Fruit fly (Drosophila melanogaster): ENCODE results near the gene cdm.

cdm gene

dm6 chr3R:18168929-18169350 is 14.3 kb downstream of the cdm start (continued):
- TF ChIP-seq phol (tag; optimal IDR thresholded peaks at IDR 0.05): no peak
- TF ChIP-seq sim (GFP tag; IDR thresholded peaks at IDR 0.05): no peak
- no peak for TF ChIP-seq Ptx1 (GFP tag; IDR thresholded peaks at IDR 0.05)
- TF ChIP-seq psq (GFP tag; optimal IDR thresholded peaks at IDR 0.05): no peak
- TF ChIP-seq CG2712 (tag; optimal IDR thresholded peaks at IDR 0.05): no peak
- no peak for TF ChIP-seq CG7372 (GFP tag; IDR thresholded peaks at IDR 0.05)
- TF ChIP-seq CG5953 (GFP tag; IDR thresholded peaks at IDR 0.05): 0 out of 2 replicates have a peak, but pooled peaks have one; percentile 5
- TF ChIP-seq vnd (GFP tag; IDR thresholded peaks at IDR 0.05; ENCODE audit: partially characterized antibody): no peak
- no peak for TF ChIP-seq CG13123 (GFP tag; optimal IDR thresholded peaks at IDR 0.05)
- TF ChIP-seq HmgZ (tag; optimal IDR thresholded peaks at IDR 0.05): no peak
- no peak for TF ChIP-seq CG18764 (GFP tag; optimal IDR thresholded peaks at IDR 0.05)
- no peak for TF ChIP-seq Sin3A (optimal IDR thresholded peaks at IDR 0.05)
- peak; percentile 10 to 87 for TF ChIP-seq Pdp1 (GFP tag; optimal IDR thresholded peaks at IDR 0.05)
- no peak for TF ChIP-seq Abd-B (GFP tag; optimal IDR thresholded peaks at IDR 0.05)
- no peak for TF ChIP-seq CG9876 (GFP tag; optimal IDR thresholded peaks at IDR 0.05)
- TF ChIP-seq CG2129 (GFP tag; IDR thresholded peaks at IDR 0.05; ENCODE audit: partially characterized antibody): no peak
- no peak for TF ChIP-seq CG2202 (tag; optimal IDR thresholded peaks at IDR 0.05)
- TF ChIP-seq Side (GFP tag; optimal IDR thresholded peaks at IDR 0.05): peak; percentile 7
- no peak for TF ChIP-seq p53 (GFP tag; optimal IDR thresholded peaks at IDR 0.05)
- no peak for TF ChIP-seq Poxn (GFP tag; IDR thresholded peaks at IDR 0.05)
- no peak for TF ChIP-seq Dp (GFP tag; optimal IDR thresholded peaks at IDR 0.05)
- TF ChIP-seq mirr (GFP tag; optimal IDR thresholded peaks at IDR 0.05): no peak
- TF ChIP-seq sisA (GFP tag; IDR thresholded peaks at IDR 0.05): no peak
- peak; percentile 10 for TF ChIP-seq Hsf (GFP tag; optimal IDR thresholded peaks at IDR 0.05)
- no peak for TF ChIP-seq gce (GFP tag; IDR thresholded peaks at IDR 0.05)
- no peak for TF ChIP-seq CG15269 (tag; optimal IDR thresholded peaks at IDR 0.05)
- 0 out of 2 replicates have a peak, but pooled peaks have one; percentile 30 for TF ChIP-seq Drgx (GFP tag; IDR thresholded peaks at IDR 0.05)
- TF ChIP-seq Ada2b (GFP tag; IDR thresholded peaks at IDR 0.05): no peak
- TF ChIP-seq hth (optimal IDR thresholded peaks at IDR 0.05): no peak
- peak in 1 of 2 experiments; percentile 2 for TF ChIP-seq chif (GFP tag; optimal IDR thresholded peaks at IDR 0.05)
- peak; percentile 61 for TF ChIP-seq Elba2 (GFP tag; optimal IDR thresholded peaks at IDR 0.05)
- TF ChIP-seq CG12104 (GFP tag; optimal IDR thresholded peaks at IDR 0.05): no peak
- TF ChIP-seq pnt (GFP tag; optimal IDR thresholded peaks at IDR 0.05): no peak
- TF ChIP-seq dmrt11E (tag; optimal IDR thresholded peaks at IDR 0.05): no peak
- TF ChIP-seq Ssrp (tag; optimal IDR thresholded peaks at IDR 0.05): no peak
- no peak for TF ChIP-seq H15 (GFP tag; IDR thresholded peaks at IDR 0.05)
- no peak for TF ChIP-seq CG8359 (GFP tag; optimal IDR thresholded peaks at IDR 0.05; ENCODE audit: borderline replicate concordance)
- no peak for TF ChIP-seq gfzf (GFP tag; optimal IDR thresholded peaks at IDR 0.05)
- no peak for TF ChIP-seq Scr (GFP tag; IDR thresholded peaks at IDR 0.05; ENCODE audit: partially characterized antibody)
- no peak for TF ChIP-seq CG6854 (GFP tag; optimal IDR thresholded peaks at IDR 0.05)
- TF ChIP-seq Nf-YB (GFP tag; optimal IDR thresholded peaks at IDR 0.05): no peak
- no peak for TF ChIP-seq CG4617 (GFP tag; optimal IDR thresholded peaks at IDR 0.05; ENCODE audit: borderline replicate concordance)
- TF ChIP-seq Opbp (GFP tag; IDR thresholded peaks at IDR 0.05; ENCODE audit: partially characterized antibody): no peak
- TF ChIP-seq ham (GFP tag; IDR thresholded peaks at IDR 0.05): no peak
- no peak for TF ChIP-seq Hmx (GFP tag; optimal IDR thresholded peaks at IDR 0.05)
- no peak for TF ChIP-seq CG11723 (GFP tag; optimal IDR thresholded peaks at IDR 0.05)
- TF ChIP-seq Aef1 (GFP tag; IDR thresholded peaks at IDR 0.05): no peak
- TF ChIP-seq CG17912 (GFP tag; optimal IDR thresholded peaks at IDR 0.05): no peak
- TF ChIP-seq CG16779 (GFP tag; IDR thresholded peaks at IDR 0.05): no peak
- no peak for TF ChIP-seq Dfd (GFP tag; optimal IDR thresholded peaks at IDR 0.05)
- no peak for TF ChIP-seq CG8944 (GFP tag; optimal IDR thresholded peaks at IDR 0.05)
- TF ChIP-seq CG8281 (tag; optimal IDR thresholded peaks at IDR 0.05): no peak
